Fruit fly (Drosophila melanogaster) whole organism, embryonic: ENCODE measurements around the gene CG3184.
A peak's percentile ranks its signal among the peaks of the same experiment; 100 is the strongest.

Experiments
- Asciz ChIP-seq: fragments of 200-800 bp; sonication (Bioruptor generic); optimal IDR thresholded peaks from 2 replicates; lab custom pipeline; 2017; ENCODE audit warnings: missing biosample characterization, mild to moderate bottlenecking, missing genetic modification characterization, missing genetic modification reagents
- Atf6 ChIP-seq: fragments of 200-800 bp; sonication (Bioruptor generic); IDR thresholded peaks from 2 replicates; pipeline ENCODE4 v1.3.6; 2022; ENCODE audit warnings: missing biosample characterization, missing genetic modification characterization
- BtbVII ChIP-seq: fragments of 200-800 bp; sonication (Bioruptor generic); optimal IDR thresholded peaks from 3 replicates; lab custom pipeline; 2017; ENCODE audit warnings: missing biosample characterization, mild to moderate bottlenecking, missing genetic modification characterization
- CG10543 ChIP-seq: fragments of 200-800 bp; sonication (Bioruptor generic); optimal IDR thresholded peaks from 3 replicates; lab custom pipeline; 2017; ENCODE audit warnings: missing biosample characterization, mild to moderate bottlenecking, missing genetic modification characterization, moderate library complexity
- CG11695 ChIP-seq: fragments of 200-800 bp; sonication (Bioruptor generic); IDR thresholded peaks from 3 replicates; pipeline ENCODE4 v1.3.6; 2022; ENCODE audit warnings: missing biosample characterization, missing genetic modification characterization
- CG1233 ChIP-seq: fragments of 200-800 bp; sonication (Bioruptor generic); optimal IDR thresholded peaks from 4 replicates; lab custom pipeline; 2018; ENCODE audit warnings: missing biosample characterization, mild to moderate bottlenecking, missing genetic modification characterization
- CG14441 ChIP-seq: fragments of 200-800 bp; sonication (Bioruptor generic); IDR thresholded peaks from 2 replicates; pipeline ENCODE4 v1.3.6; 2022; ENCODE audit warnings: missing biosample characterization, missing genetic modification characterization
- CG16863 ChIP-seq: fragments of 200-800 bp; sonication (Bioruptor generic); optimal IDR thresholded peaks from 3 replicates; lab custom pipeline; 2016; ENCODE audit warnings: missing biosample characterization, missing genetic modification characterization
- CG17361 ChIP-seq: fragments of 200-800 bp; sonication (Bioruptor generic); IDR thresholded peaks from 3 replicates; pipeline ENCODE4 v1.3.6; 2022; ENCODE audit warnings: missing biosample characterization, missing genetic modification characterization
- CG2199 ChIP-seq: fragments of 200-800 bp; sonication (Bioruptor generic); IDR thresholded peaks from 3 replicates; pipeline ENCODE4 v1.3.6; 2022; ENCODE audit warnings: missing biosample characterization, missing genetic modification characterization
- CG2678 ChIP-seq: fragments of 200-800 bp; sonication (Bioruptor generic); optimal IDR thresholded peaks from 3 replicates; lab custom pipeline; 2019; ENCODE audit warnings: missing biosample characterization, mild to moderate bottlenecking, missing genetic modification characterization, moderate library complexity
- CG3065 ChIP-seq: fragments of 200-800 bp; sonication (Bioruptor generic); optimal IDR thresholded peaks from 2 replicates; lab custom pipeline; 2016; ENCODE audit warnings: missing biosample characterization, missing genetic modification characterization
- CG4404 ChIP-seq: fragments of 200-800 bp; sonication (Bioruptor generic); IDR thresholded peaks from 2 replicates; pipeline ENCODE4 v1.3.6; 2022; ENCODE audit warnings: missing biosample characterization, missing genetic modification characterization
- CG6654 ChIP-seq: fragments of 200-800 bp; sonication (Bioruptor generic); optimal IDR thresholded peaks from 2 replicates; lab custom pipeline; 2017; ENCODE audit warnings: missing biosample characterization, mild to moderate bottlenecking, missing genetic modification characterization
- CG9609 ChIP-seq: fragments of 200-800 bp; sonication (Bioruptor generic); optimal IDR thresholded peaks from 3 replicates; lab custom pipeline; 2016; ENCODE audit warnings: missing biosample characterization, missing genetic modification characterization
- Fer2 ChIP-seq: fragments of 200-800 bp; sonication (Bioruptor generic); optimal IDR thresholded peaks from 2 replicates; lab custom pipeline; 2018; ENCODE audit warnings: missing biosample characterization, mild to moderate bottlenecking, missing genetic modification characterization, moderate library complexity
- Gsc ChIP-seq: fragments of 200-800 bp; sonication (Bioruptor generic); IDR thresholded peaks from 2 replicates; pipeline ENCODE4 v1.3.6; 2022; ENCODE audit warnings: missing biosample characterization, missing genetic modification characterization
- HLH4C ChIP-seq: fragments of 200-800 bp; sonication (Bioruptor generic); IDR thresholded peaks from 3 replicates; pipeline ENCODE4 v1.3.6; 2022; ENCODE audit warnings: missing biosample characterization, missing genetic modification characterization; ENCODE audit not compliant: partially characterized antibody
- Hmr ChIP-seq: fragments of 200-800 bp; sonication (Bioruptor generic); optimal IDR thresholded peaks from 3 replicates; lab custom pipeline; 2017; ENCODE audit warnings: mild to moderate bottlenecking, missing biosample characterization, missing genetic modification reagents, missing genetic modification characterization
- Nf-YA ChIP-seq: fragments of 200-800 bp; sonication (Bioruptor generic); IDR thresholded peaks from 2 replicates; pipeline ENCODE4 v1.3.6; 2022; ENCODE audit warnings: missing biosample characterization, missing genetic modification characterization
- Oli ChIP-seq: fragments of 200-800 bp; sonication (Bioruptor generic); optimal IDR thresholded peaks from 2 replicates; lab custom pipeline; 2018; ENCODE audit warnings: missing biosample characterization, mild to moderate bottlenecking, missing genetic modification characterization, moderate library complexity
- Pdp1 ChIP-seq, 2 experiments: fragments of 200-800 bp; sonication (Bioruptor generic); optimal IDR thresholded peaks; 3 replicates each; lab custom pipeline; 2016; ENCODE audit warnings: missing biosample characterization in 2 of 2, missing genetic modification characterization in 2 of 2, mild to moderate bottlenecking in 1 of 2, moderate library complexity in 1 of 2
- Six4 ChIP-seq: fragments of 200-800 bp; sonication (Bioruptor generic); optimal IDR thresholded peaks from 2 replicates; lab custom pipeline; 2016; ENCODE audit warnings: missing biosample characterization, missing genetic modification characterization
- Sox100B ChIP-seq: fragments of 200-800 bp; sonication (Bioruptor generic); optimal IDR thresholded peaks from 3 replicates; lab custom pipeline; 2018; ENCODE audit warnings: missing biosample characterization, mild to moderate bottlenecking, missing genetic modification characterization
- ab ChIP-seq: fragments of 200-800 bp; sonication (Bioruptor generic); optimal IDR thresholded peaks from 2 replicates; lab custom pipeline; 2016; ENCODE audit warnings: missing biosample characterization, missing genetic modification characterization
- amos ChIP-seq: fragments of 200-800 bp; sonication (Bioruptor generic); IDR thresholded peaks from 2 replicates; pipeline ENCODE4 v1.3.6; 2022; ENCODE audit warnings: missing biosample characterization, missing genetic modification characterization; ENCODE audit not compliant: partially characterized antibody
- bbx ChIP-seq: fragments of 200-800 bp; sonication (Bioruptor generic); IDR thresholded peaks from 2 replicates; pipeline ENCODE4 v1.3.6; 2022; ENCODE audit warnings: missing biosample characterization, missing genetic modification characterization; ENCODE audit not compliant: partially characterized antibody
- caup ChIP-seq: fragments of 200-800 bp; sonication (Bioruptor generic); optimal IDR thresholded peaks from 3 replicates; lab custom pipeline; 2017; ENCODE audit warnings: missing biosample characterization, mild to moderate bottlenecking, missing genetic modification characterization, moderate library complexity; ENCODE audit not compliant: severe bottlenecking
- cg ChIP-seq: fragments of 200-800 bp; sonication (Bioruptor generic); optimal IDR thresholded peaks from 3 replicates; lab custom pipeline; 2019; ENCODE audit warnings: missing biosample characterization, mild to moderate bottlenecking, missing genetic modification characterization, moderate library complexity
- dimm ChIP-seq: fragments of 200-800 bp; sonication (Bioruptor generic); IDR thresholded peaks from 2 replicates; pipeline ENCODE4 v1.3.6; 2022; ENCODE audit warnings: missing biosample characterization, missing genetic modification characterization
- dmrt11E ChIP-seq: fragments of 200-800 bp; sonication (Bioruptor generic); optimal IDR thresholded peaks from 3 replicates; lab custom pipeline; 2018; ENCODE audit warnings: missing biosample characterization, mild to moderate bottlenecking, missing genetic modification characterization, moderate library complexity
- dysf ChIP-seq: fragments of 200-800 bp; sonication (Bioruptor generic); IDR thresholded peaks from 3 replicates; pipeline ENCODE4 v1.3.6; 2022; ENCODE audit warnings: missing biosample characterization, missing genetic modification characterization
- grau ChIP-seq: fragments of 200-800 bp; optimal IDR thresholded peaks from 3 replicates; lab custom pipeline; 2019; ENCODE audit warnings: missing biosample characterization, mild to moderate bottlenecking, missing genetic modification characterization, moderate library complexity
- gsb ChIP-seq: fragments of 200-800 bp; sonication (Bioruptor generic); IDR thresholded peaks from 2 replicates; pipeline ENCODE4 v1.3.6; 2022; ENCODE audit warnings: missing biosample characterization, missing genetic modification characterization
- kay ChIP-seq: fragments of 200-800 bp; sonication (Bioruptor generic); optimal IDR thresholded peaks from 2 replicates; lab custom pipeline; 2016; ENCODE audit warnings: missing biosample characterization, missing genetic modification characterization
- mld ChIP-seq: fragments of 200-800 bp; sonication (Bioruptor generic); IDR thresholded peaks from 3 replicates; pipeline ENCODE4 v1.3.6; 2022; ENCODE audit warnings: missing biosample characterization, missing genetic modification characterization; ENCODE audit not compliant: partially characterized antibody
- nau ChIP-seq: fragments of 200-800 bp; sonication (Bioruptor generic); optimal IDR thresholded peaks from 3 replicates; lab custom pipeline; 2017; ENCODE audit warnings: missing biosample characterization, mild to moderate bottlenecking, missing genetic modification characterization, missing genetic modification reagents
- nom ChIP-seq: fragments of 200-800 bp; sonication (Bioruptor generic); optimal IDR thresholded peaks from 2 replicates; lab custom pipeline; 2017; ENCODE audit warnings: missing biosample characterization, missing genetic modification characterization, mild to moderate bottlenecking, moderate library complexity, missing genetic modification reagents
- pita ChIP-seq: fragments of 200-800 bp; sonication (Bioruptor generic); optimal IDR thresholded peaks from 2 replicates; lab custom pipeline; 2017; ENCODE audit warnings: missing biosample characterization, mild to moderate bottlenecking, missing genetic modification characterization
- prd ChIP-seq, 3 experiments: fragments of >200 bp in 2 of 3; fragments of 200-800 bp in 1 of 3; sonication (Bioruptor generic) in 1 of 3; optimal IDR thresholded peaks in 2 of 3; IDR thresholded peaks in 1 of 3; 2 replicates in 2 of 3; 3 replicates in 1 of 3; pipeline versions ENCODE4 v1.3.6 to Lab custom; 2017 to 2022; ENCODE audit warnings: missing biosample characterization in 1 of 3, missing genetic modification characterization in 1 of 3
- sens ChIP-seq: fragments of 200-800 bp; sonication (Bioruptor generic); peaks from one replicate; lab custom pipeline; 2016; ENCODE audit warnings: missing biosample characterization, missing genetic modification characterization
- slp2 ChIP-seq: fragments of 200-800 bp; sonication (Bioruptor generic); optimal IDR thresholded peaks from 2 replicates; lab custom pipeline; 2016; ENCODE audit warnings: missing biosample characterization, missing genetic modification characterization
- zf30C ChIP-seq: fragments of 200-800 bp; sonication (Bioruptor generic); optimal IDR thresholded peaks from 3 replicates; lab custom pipeline; 2018; ENCODE audit warnings: missing biosample characterization, mild to moderate bottlenecking, missing genetic modification characterization

The CG3184 gene

dm6 chrX:6706570-6707306 lies 18.2 kb upstream of the CG3184 start (continued):
- TF ChIP-seq dimm (GFP tag; lab: Robert Waterston, UW) (no peak), Pdp1 (GFP tag; optimal IDR thresholded peaks at IDR 0.05; lab: Kevin White, UChicago) (peak in 1 of 2 experiments; percentile 14), CG10543 (GFP tag; lab: Kevin White, UChicago) (peak; percentile 37), HLH4C (GFP tag; lab: Robert Waterston, UW) (no peak), Hmr (peak; percentile 27), caup (GFP tag; lab: Kevin White, UChicago) (peak; percentile 20)

- TF ChIP-seq CG2678: peak; percentile 3
- no peak for TF ChIP-seq nom (GFP tag; lab: Kevin White, UChicago)
- peak; percentile 8 for TF ChIP-seq grau (tag; lab: Kevin White, UChicago)
- TF ChIP-seq Fer2 (tag; lab: Kevin White, UChicago): no peak
- no peak for TF ChIP-seq kay
- peak; percentile 23 for TF ChIP-seq sens (GFP tag; lab: Kevin White, UChicago)
- TF ChIP-seq amos: no peak
- peak; percentile 59; the same call in 1 of the 3 replicates for TF ChIP-seq CG2199 (GFP tag; lab: Robert Waterston, UW)
- 0 out of 2 replicates have a peak, but pooled peaks have one; percentile 5 for TF ChIP-seq CG14441 (GFP tag; lab: Robert Waterston, UW)
- TF ChIP-seq mld (GFP tag; lab: Robert Waterston, UW): no peak
- TF ChIP-seq Pdp1 (GFP tag; optimal IDR thresholded peaks at IDR 0.05; lab: Kevin White, UChicago): peak in 1 of 2 experiments; percentile 81
- TF ChIP-seq, all 482 proteins: peak for 6
These were observed 17.3 kb upstream of the CG3184 start for dm6 chrX:6705890-6706289.

- TF ChIP-seq Nf-YA (no peak), gsb (GFP tag; lab: Robert Waterston, UW) (no peak), CG16863 (GFP tag; lab: Kevin White, UChicago) (no peak), dysf (GFP tag; lab: Robert Waterston, UW) (no peak), Six4 (GFP tag; lab: Kevin White, UChicago) (no peak), nau (GFP tag; lab: Kevin White, UChicago) (no peak), CG14441 (GFP tag; lab: Robert Waterston, UW) (peak; percentile 81), Sox100B (GFP tag; lab: Kevin White, UChicago) (peak; percentile 21), CG17361 (peak; percentile 62; the same call in 2 of the 3 replicates), Atf6 (GFP tag; lab: Robert Waterston, UW) (no peak), slp2 (GFP tag; lab: Kevin White, UChicago) (no peak), bbx (GFP tag; lab: Robert Waterston, UW) (no peak), dmrt11E (tag; lab: Kevin White, UChicago) (no peak), CG11695 (GFP tag; lab: Robert Waterston, UW) (no peak), BtbVII (no peak), CG2199 (GFP tag; lab: Robert Waterston, UW) (no peak), CG6654 (no peak), CG3065 (no peak), pita (no peak), cg (GFP tag; lab: Kevin White, UChicago) (peak; percentile 58), ab (GFP tag; lab: Kevin White, UChicago) (no peak), CG4404 (no peak), zf30C (GFP tag; lab: Kevin White, UChicago) (no peak), Oli (peak; percentile 5), prd (optimal IDR thresholded peaks at IDR 0.05; lab: Kevin White, UChicago) (no peak), prd (GFP tag; IDR thresholded peaks at IDR 0.05; lab: Robert Waterston, UW) (peak; percentile 22; the same call in 1 of the 3 replicates), Asciz (GFP tag; lab: Kevin White, UChicago) (peak; percentile 1), Gsc (GFP tag; lab: Robert Waterston, UW) (no peak), CG9609 (GFP tag; lab: Kevin White, UChicago) (no peak), CG1233 (GFP tag; lab: Kevin White, UChicago) (no peak)
These were observed 16.7 kb upstream of the CG3184 start for dm6 chrX:6705059-6705802.
